Fruit fly (Drosophila melanogaster) whole organism, embryonic: Measurements from ENCODE around the gene Snr1.

Experiments
- Asciz ChIP-seq: fragments of 200-800 bp; sonication (Bioruptor generic); optimal IDR thresholded peaks from 2 replicates; lab custom pipeline; 2017; ENCODE audit warnings: missing biosample characterization, mild to moderate bottlenecking, missing genetic modification characterization, missing genetic modification reagents
- B-H1 ChIP-seq: fragments of 200-800 bp; sonication (Bioruptor generic); IDR thresholded peaks from 3 replicates; pipeline ENCODE4 v1.3.6; 2022; ENCODE audit warnings: missing biosample characterization, missing genetic modification characterization
- CG10267 ChIP-seq: fragments of 200-800 bp; sonication (Bioruptor generic); optimal IDR thresholded peaks from 2 replicates; lab custom pipeline; 2018; ENCODE audit warnings: missing biosample characterization, mild to moderate bottlenecking, missing genetic modification characterization, moderate library complexity
- CG11696 ChIP-seq: fragments of 200-800 bp; sonication (Bioruptor generic); IDR thresholded peaks from 2 replicates; pipeline ENCODE4 v1.3.6; 2022; ENCODE audit warnings: missing biosample characterization, missing genetic modification characterization
- CG12071 ChIP-seq: fragments of 200-800 bp; sonication (Bioruptor generic); optimal IDR thresholded peaks from 3 replicates; lab custom pipeline; 2018; ENCODE audit warnings: missing biosample characterization, mild to moderate bottlenecking, missing genetic modification characterization
- CG14014 ChIP-seq: fragments of 200-800 bp; sonication (Bioruptor generic); IDR thresholded peaks from 2 replicates; pipeline ENCODE4 v1.3.6; 2022; ENCODE audit warnings: missing biosample characterization, missing genetic modification characterization
- CG14710 ChIP-seq: fragments of 200-800 bp; sonication (Bioruptor generic); optimal IDR thresholded peaks from 3 replicates; lab custom pipeline; 2019; ENCODE audit warnings: missing biosample characterization, mild to moderate bottlenecking, missing genetic modification characterization, moderate library complexity
- CG1529 ChIP-seq: fragments of 200-800 bp; sonication (Bioruptor generic); optimal IDR thresholded peaks from 3 replicates; lab custom pipeline; 2018; ENCODE audit warnings: missing biosample characterization, missing genetic modification characterization
- CG18476 ChIP-seq: fragments of 200-800 bp; sonication (Bioruptor generic); optimal IDR thresholded peaks from 2 replicates; lab custom pipeline; 2016; ENCODE audit warnings: missing biosample characterization, mild to moderate bottlenecking, missing genetic modification characterization
- CG18764 ChIP-seq: fragments of 200-800 bp; sonication (Bioruptor generic); optimal IDR thresholded peaks from 3 replicates; lab custom pipeline; 2016; ENCODE audit warnings: missing biosample characterization, missing genetic modification characterization
- CG3065 ChIP-seq: fragments of 200-800 bp; sonication (Bioruptor generic); optimal IDR thresholded peaks from 2 replicates; lab custom pipeline; 2016; ENCODE audit warnings: missing biosample characterization, missing genetic modification characterization
- CG3838 ChIP-seq: fragments of 200-800 bp; sonication (Bioruptor generic); optimal IDR thresholded peaks from 3 replicates; lab custom pipeline; 2016; ENCODE audit warnings: missing biosample characterization, missing genetic modification characterization
- CG3847 ChIP-seq: fragments of 200-800 bp; sonication (Bioruptor generic); IDR thresholded peaks from 2 replicates; pipeline ENCODE4 v1.3.6; 2022; ENCODE audit warnings: missing biosample characterization, missing genetic modification characterization
- CG4707 ChIP-seq: fragments of 200-800 bp; sonication (Bioruptor generic); optimal IDR thresholded peaks from 2 replicates; lab custom pipeline; 2018; ENCODE audit warnings: missing biosample characterization, mild to moderate bottlenecking, missing genetic modification characterization, moderate library complexity
- CG6813 ChIP-seq: fragments of 200-800 bp; sonication (Bioruptor generic); optimal IDR thresholded peaks from 2 replicates; lab custom pipeline; 2017; ENCODE audit warnings: missing biosample characterization, missing genetic modification characterization, mild to moderate bottlenecking, moderate library complexity, missing genetic modification reagents
- CG7839 ChIP-seq: fragments of 200-800 bp; sonication (Bioruptor generic); optimal IDR thresholded peaks from 3 replicates; lab custom pipeline; 2018; ENCODE audit warnings: missing biosample characterization, mild to moderate bottlenecking, missing genetic modification characterization, moderate library complexity
- CG8089 ChIP-seq: fragments of 200-800 bp; sonication (Bioruptor generic); optimal IDR thresholded peaks from 3 replicates; lab custom pipeline; 2016; ENCODE audit warnings: missing biosample characterization, missing genetic modification characterization
- CG8924 ChIP-seq: fragments of 200-800 bp; optimal IDR thresholded peaks from 3 replicates; lab custom pipeline; 2019; ENCODE audit warnings: missing biosample characterization, mild to moderate bottlenecking, missing genetic modification characterization, moderate library complexity
- CG9437 ChIP-seq: fragments of 200-800 bp; sonication (Bioruptor generic); optimal IDR thresholded peaks from 2 replicates; lab custom pipeline; 2018; ENCODE audit warnings: missing biosample characterization, mild to moderate bottlenecking, missing genetic modification characterization
- CG9609 ChIP-seq: fragments of 200-800 bp; sonication (Bioruptor generic); optimal IDR thresholded peaks from 3 replicates; lab custom pipeline; 2016; ENCODE audit warnings: missing biosample characterization, missing genetic modification characterization
- E2f1 ChIP-seq: fragments of 200-800 bp; sonication (Bioruptor generic); IDR thresholded peaks from 2 replicates; pipeline ENCODE4 v1.3.6; 2022; ENCODE audit warnings: missing biosample characterization, missing genetic modification characterization
- Hey ChIP-seq: fragments of 200-800 bp; sonication (Bioruptor generic); optimal IDR thresholded peaks from 3 replicates; lab custom pipeline; 2018; ENCODE audit warnings: missing biosample characterization, mild to moderate bottlenecking, missing genetic modification characterization
- NfI ChIP-seq: fragments of 200-800 bp; sonication (Bioruptor generic); optimal IDR thresholded peaks from 3 replicates; lab custom pipeline; 2018; ENCODE audit warnings: missing biosample characterization, mild to moderate bottlenecking, missing genetic modification characterization, moderate library complexity
- Sry-δ ChIP-seq: fragments of 200-800 bp; sonication (Bioruptor generic); optimal IDR thresholded peaks from 2 replicates; lab custom pipeline; 2016; ENCODE audit warnings: missing biosample characterization, missing genetic modification characterization
- Vsx1 ChIP-seq: fragments of 200-800 bp; sonication (Bioruptor generic); optimal IDR thresholded peaks from 2 replicates; lab custom pipeline; 2017; ENCODE audit warnings: missing biosample characterization, mild to moderate bottlenecking, missing genetic modification characterization, missing genetic modification reagents
- YL-1 ChIP-seq: fragments of 200-800 bp; sonication (Bioruptor generic); optimal IDR thresholded peaks from 3 replicates; lab custom pipeline; 2017; ENCODE audit warnings: missing biosample characterization, mild to moderate bottlenecking, missing genetic modification characterization
- ab ChIP-seq: fragments of 200-800 bp; sonication (Bioruptor generic); optimal IDR thresholded peaks from 2 replicates; lab custom pipeline; 2016; ENCODE audit warnings: missing biosample characterization, missing genetic modification characterization
- ac ChIP-seq: fragments of 200-800 bp; sonication (Bioruptor generic); optimal IDR thresholded peaks from 3 replicates; lab custom pipeline; 2017; ENCODE audit warnings: missing biosample characterization, mild to moderate bottlenecking, missing genetic modification characterization
- bigmax ChIP-seq: fragments of 200-800 bp; sonication (Bioruptor generic); optimal IDR thresholded peaks from 2 replicates; lab custom pipeline; 2018; ENCODE audit warnings: missing biosample characterization, mild to moderate bottlenecking, missing genetic modification characterization
- br ChIP-seq: fragments of >200 bp; optimal IDR thresholded peaks from 2 replicates; lab custom pipeline; 2017
- btn ChIP-seq: fragments of 200-800 bp; sonication (Bioruptor generic); optimal IDR thresholded peaks from 2 replicates; lab custom pipeline; 2016; ENCODE audit warnings: missing biosample characterization, missing genetic modification characterization
- cas ChIP-seq: fragments of 200-800 bp; sonication (Bioruptor generic); IDR thresholded peaks from 2 replicates; pipeline ENCODE4 v1.3.6; 2022; ENCODE audit warnings: missing biosample characterization, missing genetic modification characterization
- crp ChIP-seq, 2 experiments: fragments of 200-800 bp; sonication (Bioruptor generic); optimal IDR thresholded peaks; 2 replicates in 1 of 2; 3 replicates in 1 of 2; lab custom pipeline; 2017; ENCODE audit warnings: missing biosample characterization in 2 of 2, missing genetic modification characterization in 2 of 2, mild to moderate bottlenecking in 1 of 2, moderate library complexity in 1 of 2
- cwo ChIP-seq: fragments of 200-800 bp; sonication (Bioruptor generic); optimal IDR thresholded peaks from 3 replicates; lab custom pipeline; 2017; ENCODE audit warnings: missing biosample characterization, missing genetic modification characterization, mild to moderate bottlenecking, moderate library complexity, missing genetic modification reagents
- gcm ChIP-seq: fragments of 200-800 bp; sonication (Bioruptor generic); optimal IDR thresholded peaks from 2 replicates; lab custom pipeline; 2019; ENCODE audit warnings: missing biosample characterization, mild to moderate bottlenecking, missing genetic modification characterization, moderate library complexity
- grn ChIP-seq: fragments of 200-800 bp; sonication (Bioruptor generic); optimal IDR thresholded peaks from 3 replicates; lab custom pipeline; 2017; ENCODE audit warnings: missing biosample characterization, missing genetic modification characterization
- ham ChIP-seq: fragments of 200-800 bp; sonication (Bioruptor generic); IDR thresholded peaks from 2 replicates; pipeline ENCODE4 v1.3.6; 2022; ENCODE audit warnings: missing biosample characterization, missing genetic modification characterization
- hbn ChIP-seq: fragments of 200-800 bp; sonication (Bioruptor generic); IDR thresholded peaks from 2 replicates; pipeline ENCODE4 v1.3.6; 2022; ENCODE audit warnings: missing biosample characterization, missing genetic modification characterization; ENCODE audit not compliant: partially characterized antibody
- hkb ChIP-seq, 2 experiments: fragments of 200-800 bp in 1 of 2; fragments of >200 bp in 1 of 2; sonication (Bioruptor generic) in 1 of 2; IDR thresholded peaks in 1 of 2; optimal IDR thresholded peaks in 1 of 2; 2 replicates each; pipeline versions ENCODE4 v1.3.6 to Lab custom; 2017 to 2022; ENCODE audit warnings: missing biosample characterization in 1 of 2, missing genetic modification characterization in 1 of 2
- kni ChIP-seq: fragments of 200-800 bp; sonication (Bioruptor generic); optimal IDR thresholded peaks from 3 replicates; lab custom pipeline; 2017; ENCODE audit warnings: mild to moderate bottlenecking, missing biosample characterization, missing genetic modification reagents, missing genetic modification characterization
- lola ChIP-seq, 3 experiments: fragments of >200 bp in 2 of 3; fragments of 200-800 bp in 1 of 3; sonication (Bioruptor generic) in 1 of 3; optimal IDR thresholded peaks; 2 replicates each; lab custom pipeline; 2017 to 2019; ENCODE audit warnings: missing biosample characterization in 3 of 3, missing genetic modification characterization in 3 of 3, mild to moderate bottlenecking in 1 of 3, moderate library complexity in 1 of 3
- pzg ChIP-seq: fragments of 200-800 bp; sonication (Bioruptor generic); optimal IDR thresholded peaks from 3 replicates; lab custom pipeline; 2018; ENCODE audit warnings: missing biosample characterization, mild to moderate bottlenecking, missing genetic modification characterization, moderate library complexity
- row ChIP-seq: fragments of 200-800 bp; sonication (Bioruptor generic); IDR thresholded peaks from 3 replicates; pipeline ENCODE4 v1.3.6; 2022; ENCODE audit warnings: missing biosample characterization, missing genetic modification characterization
- run ChIP-seq: fragments of 200-800 bp; sonication (Bioruptor generic); optimal IDR thresholded peaks from 3 replicates; lab custom pipeline; 2018; ENCODE audit warnings: missing biosample characterization, mild to moderate bottlenecking, missing genetic modification characterization
- slp2 ChIP-seq: fragments of 200-800 bp; sonication (Bioruptor generic); optimal IDR thresholded peaks from 2 replicates; lab custom pipeline; 2016; ENCODE audit warnings: missing biosample characterization, missing genetic modification characterization
- sug ChIP-seq: fragments of 200-800 bp; optimal IDR thresholded peaks from 2 replicates; lab custom pipeline; 2019; ENCODE audit warnings: missing biosample characterization, mild to moderate bottlenecking, missing genetic modification characterization, moderate library complexity
- tap ChIP-seq: fragments of 200-800 bp; optimal IDR thresholded peaks from 3 replicates; lab custom pipeline; 2019; ENCODE audit warnings: missing biosample characterization, mild to moderate bottlenecking, missing genetic modification characterization, moderate library complexity
- zen2 ChIP-seq: fragments of 200-800 bp; sonication (Bioruptor generic); IDR thresholded peaks from 3 replicates; pipeline ENCODE4 v1.3.6; 2022; ENCODE audit warnings: missing biosample characterization, missing genetic modification characterization; ENCODE audit not compliant: partially characterized antibody

Gene Snr1

dm6 chr3R:5517002-5517875 is 46.5 kb downstream of the Snr1 start, which contains the start of gene Itpr:
TSS of gene Itpr (plus strand) at chr3R:5517117.
- TF ChIP-seq CG9437 (GFP tag; lab: Kevin White, UChicago), result no peak
- TF ChIP-seq row, result no peak; the same call in 2 of the 3 replicates
- no peak for TF ChIP-seq Asciz (GFP tag; lab: Kevin White, UChicago)
- no peak for TF ChIP-seq CG3838 (GFP tag; lab: Kevin White, UChicago)
- TF ChIP-seq btn (GFP tag; lab: Kevin White, UChicago), result no peak
- no peak for TF ChIP-seq CG7839 (tag; lab: Kevin White, UChicago)
- TF ChIP-seq Hey (tag; lab: Kevin White, UChicago), result no peak
- no peak for TF ChIP-seq tap (tag; lab: Kevin White, UChicago)
- no peak for TF ChIP-seq zen2 (GFP tag; lab: Robert Waterston, UW)
- no peak for TF ChIP-seq ab (GFP tag; lab: Kevin White, UChicago)
- TF ChIP-seq slp2 (GFP tag; lab: Kevin White, UChicago), result no peak
- no peak for TF ChIP-seq lola (GFP tag; optimal IDR thresholded peaks at IDR 0.05; lab: Kevin White, UChicago)
- no peak for TF ChIP-seq CG1529 (GFP tag; lab: Kevin White, UChicago)
- TF ChIP-seq E2f1 (GFP tag; lab: Robert Waterston, UW), result no peak
- no peak for TF ChIP-seq crp (GFP tag; optimal IDR thresholded peaks at IDR 0.05; lab: Kevin White, UChicago)
- TF ChIP-seq bigmax, result no peak
- no peak; the same call in 1 of the 2 replicates for TF ChIP-seq CG14014
- TF ChIP-seq pzg, result peak; percentile 22
- TF ChIP-seq CG12071 (GFP tag; lab: Kevin White, UChicago), result no peak
- no peak for TF ChIP-seq Sry-δ (GFP tag; lab: Kevin White, UChicago)
- no peak for TF ChIP-seq hbn (GFP tag; lab: Robert Waterston, UW)
- no peak for TF ChIP-seq CG10267
- TF ChIP-seq NfI (GFP tag; lab: Kevin White, UChicago), result no peak
- no peak for TF ChIP-seq CG18764 (GFP tag; lab: Kevin White, UChicago)
- TF ChIP-seq kni (GFP tag; lab: Kevin White, UChicago), result peak; percentile 59
- no peak for TF ChIP-seq CG6813 (GFP tag; lab: Kevin White, UChicago)
- TF ChIP-seq CG3065, result no peak
- TF ChIP-seq br, result no peak
- no peak for TF ChIP-seq CG9609
- TF ChIP-seq CG11696, result peak; percentile 55; the same call in 1 of the 2 replicates
- TF ChIP-seq ham, result no peak
- no peak for TF ChIP-seq B-H1 (GFP tag; lab: Robert Waterston, UW)
- TF ChIP-seq CG3847, result no peak
- TF ChIP-seq CG8089 (GFP tag; lab: Kevin White, UChicago), result no peak
- no peak for TF ChIP-seq CG4707
- peak; percentile 57 for TF ChIP-seq sug (tag; lab: Kevin White, UChicago)
- TF ChIP-seq cwo (GFP tag; lab: Kevin White, UChicago), result peak; percentile 73
- TF ChIP-seq YL-1, result peak; percentile 33
- TF ChIP-seq CG18476 (GFP tag; lab: Kevin White, UChicago), result no peak
- TF ChIP-seq Vsx1 (GFP tag; lab: Kevin White, UChicago), result no peak
- TF ChIP-seq grn (GFP tag; lab: Kevin White, UChicago), result no peak
- TF ChIP-seq CG8924 (tag; lab: Kevin White, UChicago), result no peak
- no peak for TF ChIP-seq hkb (optimal IDR thresholded peaks at IDR 0.05; lab: Kevin White, UChicago)
- TF ChIP-seq hkb (GFP tag; IDR thresholded peaks at IDR 0.05; lab: Robert Waterston, UW), result peak; percentile 28
- TF ChIP-seq run, result no peak
- no peak for TF ChIP-seq gcm
- TF ChIP-seq CG14710 (tag; lab: Kevin White, UChicago), result no peak
- TF ChIP-seq ac (GFP tag; lab: Kevin White, UChicago), result peak; percentile 5
- TF ChIP-seq cas, result no peak
